Worm (Caenorhabditis elegans) whole organism, L4 larva: Measurements from ENCODE around the gene ubc-1.

Source experiments
- F26F4.8 ChIP-seq: fragments of 200-800 bp; sonication (Bioruptor generic); conservative IDR thresholded peaks from 2 replicates; pipeline ENCODE4 v1.3.6; 2022; ENCODE audit warnings: missing genetic modification characterization, missing compliant biosample characterization
- T26A8.4 ChIP-seq: fragments of 200-800 bp; sonication (Bioruptor generic); IDR thresholded peaks from 2 replicates; pipeline ENCODE4 v1.3.6; 2022; ENCODE audit warnings: missing genetic modification characterization, missing compliant biosample characterization
- Y48G9A.11 ChIP-seq: fragments of 200-800 bp; sonication (Bioruptor generic); IDR thresholded peaks from 2 replicates; pipeline ENCODE4 v1.3.6; 2022; ENCODE audit warnings: missing genetic modification reagents, missing genetic modification characterization, missing compliant biosample characterization
- ZK546.5 ChIP-seq, 2 experiments: sonication (generic microtip); optimal IDR thresholded peaks; 2 replicates each; lab custom pipeline; 2017; ENCODE audit warnings: missing biosample characterization in 2 of 2, missing genetic modification characterization in 2 of 2
- aha-1 ChIP-seq: fragments of 150-350 bp; peaks from one replicate; lab custom pipeline; 2014; ENCODE audit warnings: missing biosample characterization, missing genetic modification characterization
- aly-2 ChIP-seq: sonication (generic microtip); optimal IDR thresholded peaks from 2 replicates; lab custom pipeline; 2018; ENCODE audit warnings: missing biosample characterization, missing genetic modification characterization
- ama-1 ChIP-seq: fragments of 150-350 bp; optimal IDR thresholded peaks from 2 replicates; lab custom pipeline; 2014; ENCODE audit warnings: inconsistent platforms, mixed read lengths
- cey-2 ChIP-seq: sonication (generic microtip); optimal IDR thresholded peaks from 3 replicates; lab custom pipeline; 2017; ENCODE audit warnings: missing genetic modification characterization, mild to moderate bottlenecking, missing compliant biosample characterization, antibody characterized with exemption, borderline replicate concordance; ENCODE audit not compliant: insufficient read depth
- daf-12 ChIP-seq: fragments of 150-350 bp; optimal IDR thresholded peaks from 2 replicates; lab custom pipeline; 2014; ENCODE audit warnings: missing biosample characterization, missing genetic modification reagents, missing genetic modification characterization
- daf-8 ChIP-seq: fragments of 200-800 bp; sonication (Bioruptor generic); IDR thresholded peaks from 2 replicates; pipeline ENCODE4 v1.3.6; 2022; ENCODE audit warnings: missing genetic modification characterization, missing compliant biosample characterization
- dmd-9 ChIP-seq: fragments of 200-800 bp; sonication (Bioruptor generic); IDR thresholded peaks from 2 replicates; pipeline ENCODE4 v1.3.6; 2022; ENCODE audit warnings: missing genetic modification reagents, missing genetic modification characterization, missing compliant biosample characterization
- fos-1 ChIP-seq: fragments of 150-350 bp; optimal IDR thresholded peaks from 2 replicates; lab custom pipeline; 2014; ENCODE audit warnings: missing biosample characterization, missing genetic modification characterization
- hlh-11 ChIP-seq: fragments of 200-800 bp; sonication (Bioruptor generic); optimal IDR thresholded peaks from 2 replicates; lab custom pipeline; 2018; ENCODE audit warnings: mild to moderate bottlenecking, missing genetic modification characterization, missing compliant biosample characterization
- hlh-30 ChIP-seq: sonication (generic microtip); optimal IDR thresholded peaks from 2 replicates; lab custom pipeline; 2017; ENCODE audit warnings: antibody characterized with exemption, mild to moderate bottlenecking, missing genetic modification characterization, missing compliant biosample characterization; ENCODE audit not compliant: insufficient read depth
- hmg-1.1 ChIP-seq: fragments of 200-800 bp; sonication (Bioruptor generic); IDR thresholded peaks from 2 replicates; pipeline ENCODE4 v1.3.6; 2022; ENCODE audit warnings: missing genetic modification reagents, missing genetic modification characterization, missing compliant biosample characterization
- lin-13 ChIP-seq: fragments of 150-350 bp; optimal IDR thresholded peaks from 2 replicates; lab custom pipeline; 2014; ENCODE audit warnings: missing biosample characterization, missing genetic modification reagents, missing genetic modification characterization
- lin-29 ChIP-seq: fragments of 200-800 bp; sonication (Bioruptor generic); IDR thresholded peaks from 2 replicates; pipeline ENCODE4 v1.3.6; 2022; ENCODE audit warnings: missing genetic modification reagents, missing genetic modification characterization, missing compliant biosample characterization
- lin-38 ChIP-seq: fragments of 200-800 bp; sonication (Bioruptor generic); IDR thresholded peaks from 2 replicates; pipeline ENCODE4 v1.3.6; 2022; ENCODE audit warnings: missing genetic modification reagents, missing genetic modification characterization, missing compliant biosample characterization
- lin-39 ChIP-seq: fragments of 150-350 bp; optimal IDR thresholded peaks from 2 replicates; lab custom pipeline; 2014; ENCODE audit warnings: missing biosample characterization, missing genetic modification reagents, missing genetic modification characterization
- mdt-29 ChIP-seq: fragments of 200-800 bp; sonication (Bioruptor generic); IDR thresholded peaks from 2 replicates; pipeline ENCODE4 v1.3.6; 2022; ENCODE audit warnings: missing genetic modification reagents, missing genetic modification characterization, missing compliant biosample characterization
- mep-1 ChIP-seq: fragments of 150-350 bp; sonication (generic microtip); optimal IDR thresholded peaks from 3 replicates; lab custom pipeline; 2014; ENCODE audit warnings: missing biosample characterization, missing genetic modification characterization
- mxl-2 ChIP-seq: fragments of 200-800 bp; sonication (Bioruptor generic); conservative IDR thresholded peaks from 2 replicates; pipeline ENCODE4 v1.3.6; 2022; ENCODE audit warnings: missing genetic modification reagents, missing genetic modification characterization, missing compliant biosample characterization
- nhr-10 ChIP-seq: fragments of 150-350 bp; optimal IDR thresholded peaks from 2 replicates; lab custom pipeline; 2014; ENCODE audit warnings: missing biosample characterization, missing genetic modification characterization
- nhr-25 ChIP-seq: sonication (generic microtip); optimal IDR thresholded peaks from 2 replicates; lab custom pipeline; 2017; ENCODE audit warnings: missing genetic modification characterization, mild to moderate bottlenecking, missing compliant biosample characterization, antibody characterized with exemption, moderate library complexity, borderline replicate concordance; ENCODE audit not compliant: insufficient read depth
- nhr-6 ChIP-seq: fragments of 150-350 bp; optimal IDR thresholded peaks from 2 replicates; lab custom pipeline; 2014; ENCODE audit warnings: missing biosample characterization, missing genetic modification characterization
- nhr-76 ChIP-seq: fragments of 150-350 bp; optimal IDR thresholded peaks from 2 replicates; lab custom pipeline; 2014; ENCODE audit warnings: missing biosample characterization, missing genetic modification characterization
- sdz-12 ChIP-seq: fragments of 200-800 bp; sonication (Bioruptor generic); optimal IDR thresholded peaks from 2 replicates; lab custom pipeline; 2018; ENCODE audit warnings: mild to moderate bottlenecking, missing genetic modification characterization, missing compliant biosample characterization
- set-16 ChIP-seq: fragments of 200-800 bp; sonication (Bioruptor generic); IDR thresholded peaks from 2 replicates; pipeline ENCODE4 v1.3.6; 2022; ENCODE audit warnings: missing genetic modification reagents, missing genetic modification characterization, missing compliant biosample characterization
- skn-1 ChIP-seq: fragments of 150-350 bp; optimal IDR thresholded peaks from 2 replicates; lab custom pipeline; 2014; ENCODE audit warnings: missing biosample characterization, missing genetic modification characterization
- snpc-1.2 ChIP-seq: fragments of 200-800 bp; sonication (Bioruptor generic); IDR thresholded peaks from 2 replicates; pipeline ENCODE4 v1.3.6; 2022; ENCODE audit warnings: missing genetic modification reagents, missing genetic modification characterization, missing compliant biosample characterization
- zag-1 ChIP-seq: fragments of 150-350 bp; optimal IDR thresholded peaks from 2 replicates; lab custom pipeline; 2014; ENCODE audit warnings: missing biosample characterization, missing genetic modification characterization
- zfp-3 ChIP-seq: fragments of 200-800 bp; sonication (Bioruptor generic); conservative IDR thresholded peaks from 2 replicates; pipeline ENCODE4 v1.3.6; 2022; ENCODE audit warnings: missing genetic modification reagents, missing genetic modification characterization, missing compliant biosample characterization
- zip-11 ChIP-seq: fragments of 200-800 bp; sonication (Bioruptor generic); IDR thresholded peaks from 2 replicates; pipeline ENCODE4 v1.3.6; 2022; ENCODE audit warnings: missing genetic modification characterization, missing compliant biosample characterization
- zip-2 ChIP-seq: fragments of 150-350 bp; optimal IDR thresholded peaks from 2 replicates; lab custom pipeline; 2014; ENCODE audit warnings: missing biosample characterization, missing genetic modification characterization
- ztf-11 ChIP-seq: fragments of 150-350 bp; optimal IDR thresholded peaks from 2 replicates; lab custom pipeline; 2014; ENCODE audit warnings: missing biosample characterization, missing genetic modification characterization

Gene ubc-1

ce11 chrIV:4070810-4071209 lies 32.0 kb upstream of the ubc-1 start:
- TF ChIP-seq aly-2 (tag; lab: Kevin White, UChicago) (no peak), hlh-30 (no peak), lin-39 (tag; lab: Kevin White, UChicago) (no peak), zfp-3 (GFP tag; lab: Robert Waterston, UW) (no peak), mep-1 (tag; lab: Kevin White, UChicago) (no peak), daf-8 (GFP tag; lab: Robert Waterston, UW) (no peak), hmg-1.1 (GFP tag; lab: Robert Waterston, UW) (no peak), T26A8.4 (GFP tag; lab: Robert Waterston, UW) (no peak), ztf-11 (tag; lab: Kevin White, UChicago) (no peak), nhr-10 (tag; lab: Kevin White, UChicago) (no peak), daf-12 (tag; lab: Kevin White, UChicago) (no peak), lin-38 (GFP tag; lab: Robert Waterston, UW) (no peak)

- TF ChIP-seq lin-13 (GFP tag; lab: Kevin White, UChicago) (no peak), sdz-12 (no peak), dmd-9 (no peak), nhr-76 (tag; lab: Kevin White, UChicago) (no peak), nhr-6 (tag; lab: Kevin White, UChicago) (no peak), mdt-29 (no peak), ama-1 (no peak), nhr-25 (tag; lab: Kevin White, UChicago) (no peak), aha-1 (tag; lab: Kevin White, UChicago) (no peak), mxl-2 (no peak), zip-11 (GFP tag; lab: Robert Waterston, UW) (no peak), skn-1 (no peak), zip-2 (tag; lab: Kevin White, UChicago) (no peak), hlh-11 (tag; lab: Kevin White, UChicago) (no peak), daf-12 (tag; lab: Kevin White, UChicago) (no peak), snpc-1.2 (GFP tag; lab: Robert Waterston, UW) (no peak)
- TF ChIP-seq, all 104 proteins: peak for 0
These were observed 30.8 kb upstream of the ubc-1 start, which contains the start of gene pqn-75 for ce11 chrIV:4072027-4072426. pqn-75 (plus strand) TSS chrIV:4072327.

ce11 chrIV:4074610-4075009 lies 28.2 kb upstream of the ubc-1 start, which contains the start of gene W03D2.9:
W03D2.9 (minus strand) TSS chrIV:4074710.
- no peak for TF ChIP-seq zag-1 (tag; lab: Kevin White, UChicago)
- no peak for TF ChIP-seq lin-29 (GFP tag; lab: Robert Waterston, UW)
- no peak for TF ChIP-seq ama-1

- TF ChIP-seq mdt-29 (no peak), set-16 (GFP tag; lab: Robert Waterston, UW) (peak; percentile 97), lin-29 (GFP tag; lab: Robert Waterston, UW) (no peak), fos-1 (no peak), cey-2 (no peak), F26F4.8 (GFP tag; lab: Robert Waterston, UW) (no peak), nhr-25 (tag; lab: Kevin White, UChicago) (no peak), mxl-2 (no peak), ZK546.5 (tag; optimal IDR thresholded peaks at IDR 0.05; lab: Kevin White, UChicago) (no peak)
- TF ChIP-seq, all 104 proteins: peak for 1
These were observed 26.0 kb upstream of the ubc-1 start for ce11 chrIV:4076690-4077295.

ce11 chrIV:4078901-4079300 lies 23.9 kb upstream of the ubc-1 start, which contains the start of gene C35B1.8:
C35B1.8 (minus strand) TSS chrIV:4079001.
- TF ChIP-seq Y48G9A.11 (GFP tag; lab: Robert Waterston, UW), result no peak
